Worm (Caenorhabditis elegans): Measurements from ENCODE around the gene ZK470.1.
A peak's percentile ranks its signal among the peaks of the same experiment; 100 is the strongest.

Gene ZK470.1

DNA sequence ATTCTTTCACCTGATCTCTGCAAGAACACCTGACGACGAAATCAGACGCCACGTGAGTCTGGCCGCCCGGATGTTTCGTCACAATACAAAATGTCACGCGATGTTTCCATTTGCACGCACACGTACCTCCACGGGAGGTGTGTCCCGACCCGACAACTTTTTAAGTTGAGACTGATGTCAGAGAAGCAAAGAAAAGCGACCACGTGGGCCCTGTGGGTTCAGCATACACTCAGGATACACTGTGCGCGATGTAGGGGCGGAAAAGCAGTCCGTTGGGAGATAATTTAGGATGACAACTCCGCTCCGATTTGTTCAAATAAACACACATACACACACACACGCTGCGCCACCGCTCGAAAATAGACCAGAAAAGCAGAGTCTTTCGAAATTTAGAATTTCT, 21.3 kb upstream of the ZK470.1 start (continued):
- TF ChIP-seq cebp-1 (GFP tag; IDR thresholded peaks at IDR 0.05) (peak; percentile 90), cebp-1 (tag; optimal IDR thresholded peaks at IDR 0.05) (peak; percentile 98), ceh-79 (tag; optimal IDR thresholded peaks at IDR 0.05) (no peak), mxl-1 (tag; optimal IDR thresholded peaks at IDR 0.05) (peak; percentile 46), K12H6.12 (tag; optimal IDR thresholded peaks at IDR 0.05) (peak; percentile 66), ceh-40 (GFP tag; IDR thresholded peaks at IDR 0.05) (no peak), lin-54 (GFP tag; optimal IDR thresholded peaks at IDR 0.05) (peak; percentile 32), ztf-6 (GFP tag; IDR thresholded peaks at IDR 0.05) (no peak), ztf-22 (GFP tag; optimal IDR thresholded peaks at IDR 0.05) (peak; percentile 85), attf-3 (GFP tag; conservative IDR thresholded peaks at IDR 0.05) (no peak), nhr-90 (tag; optimal IDR thresholded peaks at IDR 0.05) (peak; percentile 41), ztf-28 (GFP tag; IDR thresholded peaks at IDR 0.05) (no peak), chd-7 (tag; optimal IDR thresholded peaks at IDR 0.05) (peak; percentile 92), B0336.3 (GFP tag; IDR thresholded peaks at IDR 0.05) (peak; percentile 82), B0261.1 (tag; optimal IDR thresholded peaks at IDR 0.05) (no peak), F22D6.2 (tag; optimal IDR thresholded peaks at IDR 0.05) (peak; percentile 18), F33H1.4 (GFP tag; IDR thresholded peaks at IDR 0.05) (no peak), sptf-2 (GFP tag; optimal IDR thresholded peaks at IDR 0.05) (no peak), F57C9.4 (tag; optimal IDR thresholded peaks at IDR 0.05) (no peak), rcor-1 (GFP tag; IDR thresholded peaks at IDR 0.05) (no peak), hmg-20 (GFP tag; IDR thresholded peaks at IDR 0.05) (no peak), lsy-27 (tag; optimal IDR thresholded peaks at IDR 0.05; ENCODE audit: borderline replicate concordance, insufficient read depth) (no peak), hsf-1 (GFP tag; IDR thresholded peaks at IDR 0.05) (0 out of 2 replicates have a peak, but pooled peaks have one; percentile 23), gei-17 (GFP tag; optimal IDR thresholded peaks at IDR 0.05) (peak; percentile 52), zfh-2 (GFP tag; conservative IDR thresholded peaks at IDR 0.05) (peak; percentile 83), pbrm-1 (GFP tag; IDR thresholded peaks at IDR 0.05) (peak; percentile 65; the same call in 1 of the 2 replicates), K11D2.4 (GFP tag; IDR thresholded peaks at IDR 0.05) (peak; percentile 86), tbp1 (GFP tag; optimal IDR thresholded peaks at IDR 0.05) (peak; percentile 56), tlf-1 (GFP tag; optimal IDR thresholded peaks at IDR 0.05) (peak; percentile 50), lin-26 (GFP tag; IDR thresholded peaks at IDR 0.05) (peak; percentile 51; the same call in 1 of the 2 replicates), attf-6 (GFP tag; IDR thresholded peaks at IDR 0.05) (no peak)

ce11 chrX:4142648-4143259, 20.7 kb upstream of the ZK470.1 start:
- TF ChIP-seq ekl-4 (GFP tag; IDR thresholded peaks at IDR 0.05), result peak; percentile 62
- no peak for TF ChIP-seq hlh-26 (GFP tag; conservative IDR thresholded peaks at IDR 0.05)
- TF ChIP-seq lsl-1 (GFP tag; optimal IDR thresholded peaks at IDR 0.05), result no peak
- TF ChIP-seq C06A6.2 (GFP tag; conservative IDR thresholded peaks at IDR 0.05), result no peak
- TF ChIP-seq bed-1 (GFP tag; IDR thresholded peaks at IDR 0.05), result no peak
- no peak for TF ChIP-seq aptf-3 (GFP tag; IDR thresholded peaks at IDR 0.05)
- TF ChIP-seq attf-6 (GFP tag; IDR thresholded peaks at IDR 0.05), result no peak
- TF ChIP-seq K12H6.12 (tag; optimal IDR thresholded peaks at IDR 0.05), result peak; percentile 14
- no peak for TF ChIP-seq snpc-1.3 (tag; optimal IDR thresholded peaks at IDR 0.05; ENCODE audit: insufficient read depth)
- no peak for TF ChIP-seq attf-5 (GFP tag; optimal IDR thresholded peaks at IDR 0.05)
- TF ChIP-seq let-607 (tag; optimal IDR thresholded peaks at IDR 0.05), result peak in 1 of 2 experiments; percentile 34
- TF ChIP-seq F37B4.10 (GFP tag; IDR thresholded peaks at IDR 0.05), result no peak
- TF ChIP-seq mcd-1 (GFP tag; IDR thresholded peaks at IDR 0.05), result no peak
- no peak for TF ChIP-seq Y56A3A.18 (GFP tag; IDR thresholded peaks at IDR 0.05)
- peak; percentile 19 for TF ChIP-seq ama-1 (optimal IDR thresholded peaks at IDR 0.05)
- no peak for TF ChIP-seq ama-1 (GFP tag; optimal IDR thresholded peaks at IDR 0.05)
- no peak for TF ChIP-seq ceh-27 (GFP tag; optimal IDR thresholded peaks at IDR 0.05)
- TF ChIP-seq dpl-1 (GFP tag; optimal IDR thresholded peaks at IDR 0.05), result no peak
- no peak for TF ChIP-seq F57A8.1 (GFP tag; optimal IDR thresholded peaks at IDR 0.05)
- no peak for TF ChIP-seq B0261.1 (tag; optimal IDR thresholded peaks at IDR 0.05)
- peak; percentile 65 for TF ChIP-seq K11D2.4 (GFP tag; IDR thresholded peaks at IDR 0.05)
- TF ChIP-seq nhr-80 (tag; optimal IDR thresholded peaks at IDR 0.05), result peak; percentile 48
- no peak for TF ChIP-seq B0336.3 (GFP tag; IDR thresholded peaks at IDR 0.05)

Measured in whole organism, young adult.